Fruit fly (Drosophila melanogaster) Kc167 (cell line): Measurements from ENCODE around the gene Fdx1.

Experiments used
- Myc ChIP-seq: fragments of >200 bp; optimal IDR thresholded peaks from 2 replicates; lab custom pipeline; 2017; ENCODE audit warnings: missing external identifiers
- Sin3A ChIP-seq: fragments of >200 bp; optimal IDR thresholded peaks from 2 replicates; lab custom pipeline; 2018; ENCODE audit warnings: missing external identifiers
- psq ChIP-seq: fragments of >200 bp; optimal IDR thresholded peaks from 2 replicates; lab custom pipeline; 2017; ENCODE audit warnings: missing external identifiers
- ttk ChIP-seq: sonication (Bioruptor generic); optimal IDR thresholded peaks from 2 replicates; lab custom pipeline; 2017; ENCODE audit warnings: missing external identifiers

DNA sequence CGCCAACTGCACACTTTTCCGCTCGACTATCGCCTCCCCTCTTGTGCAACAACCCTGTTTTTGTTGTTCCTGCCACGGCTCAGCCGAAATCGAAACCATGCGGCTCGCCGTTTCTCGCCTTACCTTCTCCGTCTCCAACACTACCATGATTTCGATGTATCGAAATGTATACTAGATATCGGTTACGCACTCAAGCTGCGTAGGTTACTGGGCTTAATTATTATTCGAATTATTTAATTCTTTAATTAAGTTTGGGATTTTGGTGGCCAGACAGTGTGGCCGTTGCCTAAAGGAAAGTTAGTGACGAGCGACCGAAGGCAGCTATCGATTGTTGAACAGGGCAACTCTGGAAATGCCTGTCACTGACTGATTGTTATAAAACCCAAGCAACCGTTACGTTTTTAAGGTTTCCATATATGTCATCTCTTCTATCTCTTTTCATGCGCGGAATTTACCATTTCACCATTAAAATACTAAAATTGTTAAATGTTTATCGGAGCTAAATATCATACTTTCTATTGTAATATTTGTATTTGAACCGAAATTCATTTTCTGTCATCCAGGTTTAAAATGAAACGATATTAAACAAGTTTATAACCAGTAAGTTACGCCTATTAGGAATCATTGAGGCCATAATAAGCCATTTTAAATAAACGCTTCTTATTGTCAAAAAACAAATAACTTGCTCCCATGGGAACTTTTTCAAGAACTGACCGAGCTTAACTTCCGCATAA, 31.3 kb upstream of the Fdx1 start, which contains the start of gene eIF4E1:
- TF ChIP-seq Sin3A: no peak
- no peak for TF ChIP-seq psq
- TF ChIP-seq ttk (lab: Kevin White, UChicago): no peak
- TF ChIP-seq Myc (lab: Kevin White, UChicago): no peak
